Fruit fly (Drosophila melanogaster): ENCODE data around the gene MED11.

Gene MED11

dm6 chr3L:18789203-18790018 is 43.8 kb downstream of the MED11 start (continued):
- TF ChIP-seq CG10147 (GFP tag; optimal IDR thresholded peaks at IDR 0.05) (peak; percentile 57), CG7928 (GFP tag; optimal IDR thresholded peaks at IDR 0.05) (peak; percentile 33), CG12219 (GFP tag; optimal IDR thresholded peaks at IDR 0.05) (peak; percentile 31), CG1233 (GFP tag; optimal IDR thresholded peaks at IDR 0.05) (peak; percentile 70), Ets65A (GFP tag) (no peak), fd3F (GFP tag; optimal IDR thresholded peaks at IDR 0.05) (peak; percentile 27), CG14441 (GFP tag; IDR thresholded peaks at IDR 0.05) (peak; percentile 51; the same call in 1 of the 2 replicates), CG30431 (GFP tag; optimal IDR thresholded peaks at IDR 0.05) (no peak), Sry-δ (GFP tag; optimal IDR thresholded peaks at IDR 0.05) (no peak), CG10565 (GFP tag; optimal IDR thresholded peaks at IDR 0.05) (no peak), CG9817 (tag; optimal IDR thresholded peaks at IDR 0.05) (peak; percentile 5), stwl (tag; optimal IDR thresholded peaks at IDR 0.05) (no peak), CG15479 (GFP tag; optimal IDR thresholded peaks at IDR 0.05) (no peak), fu2 (GFP tag; optimal IDR thresholded peaks at IDR 0.05) (no peak), unc-4 (GFP tag; IDR thresholded peaks at IDR 0.05; ENCODE audit: partially characterized antibody) (no peak), CG2129 (GFP tag; IDR thresholded peaks at IDR 0.05; ENCODE audit: partially characterized antibody) (no peak), CG10321 (GFP tag; IDR thresholded peaks at IDR 0.05) (peak; percentile 88), CG7357 (GFP tag; IDR thresholded peaks at IDR 0.05) (no peak), jigr1 (GFP tag; IDR thresholded peaks at IDR 0.05) (no peak), insv (GFP tag; optimal IDR thresholded peaks at IDR 0.05) (peak in 1 of 2 experiments; percentile 31), CG14014 (GFP tag; IDR thresholded peaks at IDR 0.05) (no peak), CG3838 (GFP tag; optimal IDR thresholded peaks at IDR 0.05) (peak; percentile 53), CG3847 (GFP tag; IDR thresholded peaks at IDR 0.05) (peak; percentile 36; the same call in 1 of the 2 replicates), Dip2 (GFP tag; IDR thresholded peaks at IDR 0.05) (no peak), HLH4C (GFP tag; IDR thresholded peaks at IDR 0.05; ENCODE audit: partially characterized antibody) (no peak), bsh (GFP tag; optimal IDR thresholded peaks at IDR 0.05) (peak in 1 of 2 experiments; percentile 5), CG17328 (GFP tag; IDR thresholded peaks at IDR 0.05) (peak; percentile 26; the same call in 1 of the 2 replicates), CG16815 (GFP tag; optimal IDR thresholded peaks at IDR 0.05) (no peak), psq (GFP tag; optimal IDR thresholded peaks at IDR 0.05) (peak; percentile 52), CG6854 (GFP tag; optimal IDR thresholded peaks at IDR 0.05) (peak; percentile 38), Sry-β (GFP tag; optimal IDR thresholded peaks at IDR 0.05) (no peak), Drgx (GFP tag; IDR thresholded peaks at IDR 0.05) (peak; percentile 41; the same call in 1 of the 2 replicates), schlank (tag; optimal IDR thresholded peaks at IDR 0.05) (peak; percentile 57), Side (GFP tag; optimal IDR thresholded peaks at IDR 0.05) (peak; percentile 25), tna (GFP tag; IDR thresholded peaks at IDR 0.05; ENCODE audit: partially characterized antibody) (no peak), pzg (GFP tag; optimal IDR thresholded peaks at IDR 0.05) (no peak), CG5180 (GFP tag; optimal IDR thresholded peaks at IDR 0.05) (peak; percentile 62), ftz-f1 (GFP tag; optimal IDR thresholded peaks at IDR 0.05) (peak; percentile 99), CG33557 (GFP tag; optimal IDR thresholded peaks at IDR 0.05) (no peak), H2.0 (GFP tag; IDR thresholded peaks at IDR 0.05) (no peak), CG14860 (GFP tag; IDR thresholded peaks at IDR 0.05; ENCODE audit: partially characterized antibody) (no peak), CG10274 (GFP tag; optimal IDR thresholded peaks at IDR 0.05) (peak; percentile 33), Dll (GFP tag; IDR thresholded peaks at IDR 0.05; ENCODE audit: partially characterized antibody) (no peak), lab (GFP tag; optimal IDR thresholded peaks at IDR 0.05) (peak; percentile 88), CG6791 (GFP tag; IDR thresholded peaks at IDR 0.05; ENCODE audit: partially characterized antibody) (no peak), esg (GFP tag; conservative IDR thresholded peaks at IDR 0.05) (no peak), CG3995 (GFP tag; optimal IDR thresholded peaks at IDR 0.05) (peak; percentile 21), CG10979 (tag; optimal IDR thresholded peaks at IDR 0.05) (no peak)
